Worm (Caenorhabditis elegans) whole organism, L4/young adult: Measurements from ENCODE around the gene nekl-4.

Source experiments
- dao-5 ChIP-seq: sonication (generic microtip); optimal IDR thresholded peaks from 2 replicates; lab custom pipeline; 2016; ENCODE audit warnings: missing genotype, missing genetic modification characterization, moderate library complexity, missing compliant biosample characterization
- him-1 ChIP-seq: sonication (generic microtip); optimal IDR thresholded peaks from 2 replicates; lab custom pipeline; 2016; ENCODE audit warnings: missing genotype, missing genetic modification reagents, missing genetic modification characterization, missing compliant biosample characterization

DNA sequence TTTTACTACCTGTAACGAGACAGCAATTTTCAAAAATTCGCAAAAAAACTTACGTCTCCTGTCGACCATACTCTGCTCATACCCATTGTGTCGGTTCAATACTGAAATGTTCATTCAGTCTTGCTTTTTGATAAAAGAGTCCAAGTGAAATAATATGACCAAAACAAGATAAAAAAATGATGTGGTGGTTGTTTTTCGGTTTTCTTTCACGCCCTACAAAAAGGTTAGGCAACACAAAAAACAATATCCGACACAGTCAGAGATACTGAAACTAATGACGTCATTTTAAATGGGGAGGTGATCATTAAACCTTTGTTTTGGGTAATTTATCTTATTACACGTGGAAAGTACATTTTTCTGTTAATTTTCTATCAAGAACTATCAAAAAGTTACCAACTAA lies 22.2 kb downstream of the nekl-4 start, which contains the start of gene R02F2.8:
- TF ChIP-seq dao-5 (no peak), him-1 (tag; lab: Kevin White, UChicago) (no peak)
